Worm (Caenorhabditis elegans): Measurements from ENCODE around the gene nrfl-1.

Gene nrfl-1

ce11 chrIV:9112019-9112418, 6.9 kb upstream of the nrfl-1 start:
- TF ChIP-seq fkh-6 (tag; optimal IDR thresholded peaks at IDR 0.05) = no peak
- TF ChIP-seq dmd-4 (tag; optimal IDR thresholded peaks at IDR 0.05; ENCODE audit: borderline replicate concordance) = no peak
- no peak for TF ChIP-seq K09A11.1 (tag; optimal IDR thresholded peaks at IDR 0.05; ENCODE audit: insufficient read depth)
- TF ChIP-seq elt-2 (tag; optimal IDR thresholded peaks at IDR 0.05) = no peak
- no peak for TF ChIP-seq lin-11 (tag; optimal IDR thresholded peaks at IDR 0.05)
- no peak for TF ChIP-seq ama-1 (optimal IDR thresholded peaks at IDR 0.05)
- TF ChIP-seq npax-4 (tag; optimal IDR thresholded peaks at IDR 0.05) = no peak
- no peak for TF ChIP-seq ets-4 (tag; optimal IDR thresholded peaks at IDR 0.05)
- no peak for TF ChIP-seq pha-4 (tag; optimal IDR thresholded peaks at IDR 0.05)
- no peak for TF ChIP-seq ceh-9 (tag; optimal IDR thresholded peaks at IDR 0.05)
- TF ChIP-seq pqm-1 (tag; optimal IDR thresholded peaks at IDR 0.05) = no peak
- TF ChIP-seq unc-55 (GFP tag; optimal IDR thresholded peaks at IDR 0.05) = no peak
- no peak for TF ChIP-seq hlh-6 (tag; optimal IDR thresholded peaks at IDR 0.05)

ce11 chrIV:9114078-9114477, 4.8 kb upstream of the nrfl-1 start:
- TF ChIP-seq dmd-4 (tag; optimal IDR thresholded peaks at IDR 0.05; ENCODE audit: borderline replicate concordance) (no peak), fax-1 (tag; optimal IDR thresholded peaks at IDR 0.05) (no peak), sox-4 (tag; optimal IDR thresholded peaks at IDR 0.05) (no peak), lim-6 (tag; optimal IDR thresholded peaks at IDR 0.05) (no peak), ref-2 (tag; optimal IDR thresholded peaks at IDR 0.05) (no peak), ceh-34 (tag; optimal IDR thresholded peaks at IDR 0.05) (no peak), ttx-3 (tag; optimal IDR thresholded peaks at IDR 0.05) (no peak), ceh-14 (tag; optimal IDR thresholded peaks at IDR 0.05) (no peak), ceh-31 (tag; optimal IDR thresholded peaks at IDR 0.05) (no peak), lin-11 (tag; optimal IDR thresholded peaks at IDR 0.05) (no peak), fkh-6 (tag; optimal IDR thresholded peaks at IDR 0.05) (no peak), T23F11.4 (GFP tag; optimal IDR thresholded peaks at IDR 0.05) (no peak), elt-2 (tag; optimal IDR thresholded peaks at IDR 0.05) (no peak), madf-2 (tag; optimal IDR thresholded peaks at IDR 0.05) (no peak), gmeb-2 (tag; optimal IDR thresholded peaks at IDR 0.05) (no peak), pag-3 (tag; optimal IDR thresholded peaks at IDR 0.05; ENCODE audit: borderline replicate concordance) (no peak), hlh-30 (tag; optimal IDR thresholded peaks at IDR 0.05; ENCODE audit: insufficient read depth) (no peak)

- TF ChIP-seq ceh-14 (tag; optimal IDR thresholded peaks at IDR 0.05) = no peak
- no peak for TF ChIP-seq sox-2 (GFP tag; IDR thresholded peaks at IDR 0.05)
- TF ChIP-seq ceh-6 (GFP tag; optimal IDR thresholded peaks at IDR 0.05) = no peak
- TF ChIP-seq ref-2 (tag; optimal IDR thresholded peaks at IDR 0.05) = no peak
- TF ChIP-seq ceh-18 (tag; optimal IDR thresholded peaks at IDR 0.05) = no peak
- TF ChIP-seq pha-2 (tag; optimal IDR thresholded peaks at IDR 0.05) = no peak
- TF ChIP-seq nhr-232 (tag; optimal IDR thresholded peaks at IDR 0.05) = no peak
- TF ChIP-seq odd-2 (tag; optimal IDR thresholded peaks at IDR 0.05) = no peak
- no peak for TF ChIP-seq ceh-48 (tag; optimal IDR thresholded peaks at IDR 0.05)
- TF ChIP-seq Y22D7AL.16 (tag; optimal IDR thresholded peaks at IDR 0.05) = no peak
- TF ChIP-seq tbx-7 (tag; optimal IDR thresholded peaks at IDR 0.05) = no peak
- TF ChIP-seq gmeb-2 (tag; optimal IDR thresholded peaks at IDR 0.05) = no peak
Observed at ce11 chrIV:9116452-9116851, 2.4 kb upstream of the nrfl-1 start.

DNA sequence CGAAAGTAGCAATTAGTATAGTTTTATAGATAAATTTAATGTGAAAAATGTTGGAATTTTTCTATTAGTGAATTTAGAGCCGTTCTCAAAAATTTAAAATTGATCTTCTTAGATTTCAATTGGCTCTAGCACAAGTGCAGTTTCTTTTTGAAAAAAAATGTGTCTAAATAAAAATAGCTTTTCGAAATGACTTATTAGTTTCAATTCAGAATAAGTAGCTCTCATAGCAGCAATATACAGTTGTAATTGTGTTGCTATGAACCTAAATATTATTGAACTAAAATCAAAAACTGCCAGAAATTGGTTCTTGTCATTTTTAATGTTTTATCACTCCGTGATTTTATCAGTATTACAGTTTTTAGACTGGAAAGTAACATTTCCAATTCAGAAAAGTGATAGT, 1.2 kb upstream of the nrfl-1 start:
- TF ChIP-seq ceh-30 (tag; optimal IDR thresholded peaks at IDR 0.05) = no peak
- no peak for TF ChIP-seq madf-2 (tag; optimal IDR thresholded peaks at IDR 0.05)
- TF ChIP-seq ceh-34 (tag; optimal IDR thresholded peaks at IDR 0.05) = no peak
- no peak for TF ChIP-seq pax-1 (tag; optimal IDR thresholded peaks at IDR 0.05)
- no peak for TF ChIP-seq K02D7.2 (tag; optimal IDR thresholded peaks at IDR 0.05)
